Fruit fly (Drosophila melanogaster) whole organism, embryonic: ENCODE results near the gene CG13315.

Experiments
- ATbp ChIP-seq: fragments of 200-800 bp; sonication (Bioruptor generic); optimal IDR thresholded peaks from 2 replicates; lab custom pipeline; 2017; ENCODE audit warnings: missing biosample characterization, mild to moderate bottlenecking, missing genetic modification characterization, missing genetic modification reagents
- Aef1 ChIP-seq: fragments of 200-800 bp; sonication (Bioruptor generic); IDR thresholded peaks from 3 replicates; pipeline ENCODE4 v1.3.6; 2022; ENCODE audit warnings: missing biosample characterization, missing genetic modification characterization
- CG11695 ChIP-seq: fragments of 200-800 bp; sonication (Bioruptor generic); IDR thresholded peaks from 3 replicates; pipeline ENCODE4 v1.3.6; 2022; ENCODE audit warnings: missing biosample characterization, missing genetic modification characterization
- CG11696 ChIP-seq: fragments of 200-800 bp; sonication (Bioruptor generic); IDR thresholded peaks from 2 replicates; pipeline ENCODE4 v1.3.6; 2022; ENCODE audit warnings: missing biosample characterization, missing genetic modification characterization
- CG12236 ChIP-seq: fragments of 200-800 bp; sonication (Bioruptor generic); optimal IDR thresholded peaks from 2 replicates; lab custom pipeline; 2016; ENCODE audit warnings: missing biosample characterization, missing genetic modification characterization
- CG12659 ChIP-seq: fragments of 200-800 bp; sonication (Bioruptor generic); optimal IDR thresholded peaks from 3 replicates; lab custom pipeline; 2017; ENCODE audit warnings: mild to moderate bottlenecking, missing biosample characterization, missing genetic modification reagents, missing genetic modification characterization
- CG13296 ChIP-seq: fragments of 200-800 bp; sonication (Bioruptor generic); optimal IDR thresholded peaks from 3 replicates; lab custom pipeline; 2018; ENCODE audit warnings: missing biosample characterization, mild to moderate bottlenecking, missing genetic modification characterization
- CG13894 ChIP-seq: fragments of 200-800 bp; sonication (Bioruptor generic); optimal IDR thresholded peaks from 3 replicates; lab custom pipeline; 2018; ENCODE audit warnings: missing biosample characterization, mild to moderate bottlenecking, missing genetic modification characterization, moderate library complexity
- CG14050 ChIP-seq: fragments of 200-800 bp; sonication (Bioruptor generic); IDR thresholded peaks from 3 replicates; pipeline ENCODE4 v1.3.6; 2022; ENCODE audit warnings: missing biosample characterization, missing genetic modification characterization
- CG17829 ChIP-seq: fragments of 200-800 bp; optimal IDR thresholded peaks from 2 replicates; lab custom pipeline; 2019; ENCODE audit warnings: missing biosample characterization, mild to moderate bottlenecking, missing genetic modification characterization, moderate library complexity
- CG5180 ChIP-seq: fragments of 200-800 bp; sonication (Bioruptor generic); optimal IDR thresholded peaks from 3 replicates; lab custom pipeline; 2017; ENCODE audit warnings: missing biosample characterization, missing genetic modification characterization, mild to moderate bottlenecking, moderate library complexity, missing genetic modification reagents
- CG6791 ChIP-seq: fragments of 200-800 bp; sonication (Bioruptor generic); IDR thresholded peaks from 3 replicates; pipeline ENCODE4 v1.3.6; 2022; ENCODE audit warnings: missing biosample characterization, missing genetic modification characterization; ENCODE audit not compliant: partially characterized antibody
- CG8765 ChIP-seq: fragments of 200-800 bp; sonication (Bioruptor generic); IDR thresholded peaks from 2 replicates; pipeline ENCODE4 v1.3.6; 2022; ENCODE audit warnings: missing biosample characterization, missing genetic modification characterization
- CG8924 ChIP-seq: fragments of 200-800 bp; optimal IDR thresholded peaks from 3 replicates; lab custom pipeline; 2019; ENCODE audit warnings: missing biosample characterization, mild to moderate bottlenecking, missing genetic modification characterization, moderate library complexity
- CG9932 ChIP-seq: fragments of 200-800 bp; sonication (Bioruptor generic); IDR thresholded peaks from 2 replicates; pipeline ENCODE4 v1.3.6; 2022; ENCODE audit warnings: missing biosample characterization, missing genetic modification characterization
- CrebB ChIP-seq: fragments of 200-800 bp; sonication (Bioruptor generic); optimal IDR thresholded peaks from 3 replicates; lab custom pipeline; 2018; ENCODE audit warnings: missing biosample characterization, mild to moderate bottlenecking, missing genetic modification characterization
- Dek ChIP-seq: fragments of 200-800 bp; sonication (Bioruptor generic); optimal IDR thresholded peaks from 3 replicates; lab custom pipeline; 2019; ENCODE audit warnings: missing biosample characterization, mild to moderate bottlenecking, missing genetic modification characterization, moderate library complexity
- Drgx ChIP-seq: fragments of 200-800 bp; sonication (Bioruptor generic); IDR thresholded peaks from 2 replicates; pipeline ENCODE4 v1.3.6; 2022; ENCODE audit warnings: missing biosample characterization, missing genetic modification characterization
- Ets65A ChIP-seq: fragments of 200-800 bp; sonication (Bioruptor generic); peaks from one replicate; lab custom pipeline; 2016; ENCODE audit warnings: missing biosample characterization, missing genetic modification characterization
- GATAe ChIP-seq: fragments of 200-800 bp; sonication (Bioruptor generic); conservative IDR thresholded peaks from 2 replicates; pipeline ENCODE4 v1.3.6; 2022; ENCODE audit warnings: missing biosample characterization, missing genetic modification characterization
- HLH3B ChIP-seq: fragments of 200-800 bp; sonication (Bioruptor generic); IDR thresholded peaks from 2 replicates; pipeline ENCODE4 v1.3.6; 2022; ENCODE audit warnings: missing biosample characterization, missing genetic modification characterization
- HLH4C ChIP-seq: fragments of 200-800 bp; sonication (Bioruptor generic); IDR thresholded peaks from 3 replicates; pipeline ENCODE4 v1.3.6; 2022; ENCODE audit warnings: missing biosample characterization, missing genetic modification characterization; ENCODE audit not compliant: partially characterized antibody
- Max ChIP-seq: fragments of 200-800 bp; sonication (Bioruptor generic); optimal IDR thresholded peaks from 2 replicates; lab custom pipeline; 2016; ENCODE audit warnings: missing biosample characterization, mild to moderate bottlenecking, missing genetic modification characterization
- Meics ChIP-seq: fragments of 200-800 bp; sonication (Bioruptor generic); optimal IDR thresholded peaks from 2 replicates; lab custom pipeline; 2017; ENCODE audit warnings: missing biosample characterization, mild to moderate bottlenecking, missing genetic modification characterization
- Oli ChIP-seq: fragments of 200-800 bp; sonication (Bioruptor generic); optimal IDR thresholded peaks from 2 replicates; lab custom pipeline; 2018; ENCODE audit warnings: missing biosample characterization, mild to moderate bottlenecking, missing genetic modification characterization, moderate library complexity
- Ptx1 ChIP-seq: fragments of 200-800 bp; sonication (Bioruptor generic); IDR thresholded peaks from 2 replicates; pipeline ENCODE4 v1.3.6; 2022; ENCODE audit warnings: missing biosample characterization, missing genetic modification characterization
- Rfx ChIP-seq: fragments of 200-800 bp; sonication (Bioruptor generic); IDR thresholded peaks from 2 replicates; pipeline ENCODE4 v1.3.6; 2022; ENCODE audit warnings: missing biosample characterization, missing genetic modification characterization
- Vsx1 ChIP-seq: fragments of 200-800 bp; sonication (Bioruptor generic); optimal IDR thresholded peaks from 2 replicates; lab custom pipeline; 2017; ENCODE audit warnings: missing biosample characterization, mild to moderate bottlenecking, missing genetic modification characterization, missing genetic modification reagents
- abd-A ChIP-seq: fragments of 200-800 bp; sonication (Bioruptor generic); optimal IDR thresholded peaks from 3 replicates; lab custom pipeline; 2019; ENCODE audit warnings: missing biosample characterization, mild to moderate bottlenecking, missing genetic modification characterization, moderate library complexity
- bcd ChIP-seq: fragments of 200-800 bp; sonication (Bioruptor generic); optimal IDR thresholded peaks from 2 replicates; lab custom pipeline; 2017; ENCODE audit warnings: missing biosample characterization, mild to moderate bottlenecking, missing genetic modification characterization
- btn ChIP-seq: fragments of 200-800 bp; sonication (Bioruptor generic); optimal IDR thresholded peaks from 2 replicates; lab custom pipeline; 2016; ENCODE audit warnings: missing biosample characterization, missing genetic modification characterization
- dmrt99B ChIP-seq: fragments of 200-800 bp; sonication (Bioruptor generic); optimal IDR thresholded peaks from 2 replicates; lab custom pipeline; 2018; ENCODE audit warnings: missing biosample characterization, mild to moderate bottlenecking, missing genetic modification characterization, moderate library complexity
- dpn ChIP-seq, 2 experiments: fragments of 200-800 bp; sonication (Bioruptor generic); optimal IDR thresholded peaks; 3 replicates each; lab custom pipeline; 2016; ENCODE audit warnings: missing biosample characterization in 2 of 2, missing genetic modification characterization in 2 of 2
- fd96Cb ChIP-seq: fragments of 200-800 bp; sonication (Bioruptor generic); optimal IDR thresholded peaks from 2 replicates; lab custom pipeline; 2018; ENCODE audit warnings: missing biosample characterization, mild to moderate bottlenecking, missing genetic modification characterization, moderate library complexity
- ind ChIP-seq: fragments of 200-800 bp; sonication (Bioruptor generic); optimal IDR thresholded peaks from 3 replicates; lab custom pipeline; 2016; ENCODE audit warnings: missing biosample characterization, missing genetic modification characterization
- lmd ChIP-seq: fragments of 200-800 bp; sonication (Bioruptor generic); IDR thresholded peaks from 2 replicates; pipeline ENCODE4 v1.3.6; 2022; ENCODE audit warnings: missing biosample characterization, missing genetic modification characterization
- lola ChIP-seq, 3 experiments: fragments of >200 bp in 2 of 3; fragments of 200-800 bp in 1 of 3; sonication (Bioruptor generic) in 1 of 3; optimal IDR thresholded peaks; 2 replicates each; lab custom pipeline; 2017 to 2019; ENCODE audit warnings: missing biosample characterization in 3 of 3, missing genetic modification characterization in 3 of 3, mild to moderate bottlenecking in 1 of 3, moderate library complexity in 1 of 3
- scrt ChIP-seq: fragments of 200-800 bp; sonication (Bioruptor generic); optimal IDR thresholded peaks from 2 replicates; lab custom pipeline; 2018; ENCODE audit warnings: missing biosample characterization, mild to moderate bottlenecking, missing genetic modification characterization, moderate library complexity
- sens ChIP-seq: fragments of 200-800 bp; sonication (Bioruptor generic); peaks from one replicate; lab custom pipeline; 2016; ENCODE audit warnings: missing biosample characterization, missing genetic modification characterization
- shn ChIP-seq: fragments of 200-800 bp; sonication (Bioruptor generic); optimal IDR thresholded peaks from 3 replicates; lab custom pipeline; 2016; ENCODE audit warnings: missing biosample characterization, missing genetic modification characterization
- slbo ChIP-seq: fragments of 200-800 bp; sonication (Bioruptor generic); IDR thresholded peaks from 2 replicates; pipeline ENCODE4 v1.3.6; 2022; ENCODE audit warnings: missing biosample characterization, missing genetic modification characterization
- sr ChIP-seq: fragments of 200-800 bp; sonication (Bioruptor generic); IDR thresholded peaks from 3 replicates; pipeline ENCODE4 v1.3.6; 2022; ENCODE audit warnings: missing biosample characterization, missing genetic modification characterization
- tll ChIP-seq, 2 experiments: fragments of 200-800 bp in 1 of 2; fragments of >200 bp in 1 of 2; sonication (Bioruptor generic) in 1 of 2; optimal IDR thresholded peaks; 2 replicates each; lab custom pipeline; 2017 to 2019; ENCODE audit warnings: missing biosample characterization in 2 of 2, missing genetic modification characterization in 2 of 2, mild to moderate bottlenecking in 1 of 2, moderate library complexity in 1 of 2
- vvl ChIP-seq: fragments of 200-800 bp; sonication (Bioruptor generic); IDR thresholded peaks from 2 replicates; pipeline ENCODE4 v1.3.6; 2022; ENCODE audit warnings: missing biosample characterization, missing genetic modification characterization

CG13315 gene

DNA sequence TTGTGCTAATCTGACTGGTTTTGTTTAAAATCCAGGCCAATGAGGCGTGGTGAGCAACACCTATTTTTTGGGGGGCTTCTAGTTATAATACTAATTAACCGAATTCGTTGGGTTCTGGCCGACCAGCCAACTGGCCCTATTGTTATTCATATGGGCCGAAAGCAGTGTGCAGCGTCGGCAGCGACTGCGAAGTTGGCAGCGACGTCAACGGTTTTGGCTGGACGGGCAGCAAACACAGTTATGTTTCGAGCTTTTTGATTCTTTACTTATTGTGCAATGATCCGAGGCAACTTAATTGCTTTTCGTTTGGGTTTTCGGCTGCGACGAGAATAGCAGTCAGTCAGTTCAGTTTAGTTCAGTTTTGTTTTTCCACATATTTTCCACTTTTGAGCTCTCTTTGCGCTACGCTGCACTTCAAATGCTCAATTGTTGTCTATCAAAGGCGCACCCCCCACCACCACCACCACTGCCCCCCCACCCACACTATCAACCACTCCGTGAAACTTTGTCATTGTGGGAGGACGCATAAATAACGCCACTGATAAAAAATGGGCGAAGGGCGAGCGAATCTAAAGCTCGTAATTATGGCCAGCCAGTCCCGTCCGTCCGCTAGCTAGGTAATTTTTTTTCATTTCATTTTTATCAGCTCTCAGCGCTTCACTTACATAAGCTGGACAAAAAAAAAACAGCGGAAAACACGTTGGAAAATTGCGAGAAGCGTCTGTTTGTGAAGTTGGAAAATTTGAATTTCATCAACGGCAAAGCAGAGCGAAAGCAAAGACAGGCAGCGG lies 29.5 kb downstream of the CG13315 start (continued):
- no peak for TF ChIP-seq CG8765 (GFP tag; lab: Robert Waterston, UW)
- peak; percentile 5 for TF ChIP-seq Dek (tag; lab: Kevin White, UChicago)
- peak; percentile 40 for TF ChIP-seq lmd (GFP tag; lab: Robert Waterston, UW)
- no peak for TF ChIP-seq dpn (GFP tag; optimal IDR thresholded peaks at IDR 0.05; lab: Kevin White, UChicago)
- no peak for TF ChIP-seq scrt (GFP tag; lab: Kevin White, UChicago)

DNA sequence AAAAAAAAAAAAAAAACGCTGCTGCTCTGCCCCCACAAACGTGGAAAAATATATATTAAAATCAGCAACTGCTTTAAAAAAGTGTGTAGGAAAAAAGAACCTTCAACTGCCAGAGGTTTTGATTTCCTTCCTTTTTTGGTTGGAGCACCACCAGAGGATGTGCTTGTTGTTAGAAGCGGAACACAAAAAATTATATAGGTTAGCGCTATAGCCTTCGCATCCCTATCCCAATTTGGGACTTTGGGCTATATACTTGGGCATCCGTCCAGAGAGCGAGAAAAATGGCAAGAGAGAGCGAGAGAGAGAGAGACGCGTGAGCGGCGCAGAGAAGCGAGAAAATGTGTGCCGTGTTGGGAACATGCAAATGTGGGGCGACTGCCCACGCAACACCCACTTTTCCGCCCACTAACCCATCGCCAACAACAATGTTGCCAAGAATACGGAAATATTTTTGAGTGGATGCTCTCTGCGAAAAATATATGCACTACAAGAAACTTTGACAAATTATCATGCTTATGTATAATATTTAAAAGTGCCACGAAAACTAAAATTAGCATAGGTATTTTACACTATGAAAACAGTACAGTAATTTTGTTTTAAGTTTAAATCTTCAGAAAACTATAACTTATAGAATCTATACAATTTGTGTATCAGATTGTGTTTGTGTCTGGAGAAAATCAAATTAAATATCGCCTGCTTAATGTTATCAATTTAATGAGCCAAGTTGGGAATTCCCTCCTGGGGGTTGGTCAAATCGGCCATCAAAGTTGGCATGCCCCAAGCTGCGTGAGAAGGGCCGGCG lies 30.4 kb downstream of the CG13315 start:
- TF ChIP-seq fd96Cb (peak; percentile 21), sens (GFP tag; lab: Kevin White, UChicago) (peak; percentile 89), abd-A (tag; lab: Kevin White, UChicago) (peak; percentile 28), Max (peak; percentile 19), CG12236 (GFP tag; lab: Kevin White, UChicago) (no peak), CrebB (tag; lab: Kevin White, UChicago) (no peak), tll (GFP tag; optimal IDR thresholded peaks at IDR 0.05; lab: Kevin White, UChicago) (no peak), GATAe (GFP tag; lab: Robert Waterston, UW) (no peak), dmrt99B (peak; percentile 78), Drgx (GFP tag; lab: Robert Waterston, UW) (peak; percentile 39; the same call in 1 of the 2 replicates), CG12659 (GFP tag; lab: Kevin White, UChicago) (peak; percentile 59), CG11696 (0 out of 2 replicates have a peak, but pooled peaks have one; percentile 56), Ets65A (GFP tag; lab: Kevin White, UChicago) (no peak), CG14050 (GFP tag; lab: Robert Waterston, UW) (no peak), ind (GFP tag; lab: Kevin White, UChicago) (peak; percentile 19), CG17829 (peak; percentile 50), CG8924 (tag; lab: Kevin White, UChicago) (peak; percentile 49), shn (GFP tag; lab: Kevin White, UChicago) (peak; percentile 6), scrt (GFP tag; lab: Kevin White, UChicago) (peak; percentile 57), CG6791 (GFP tag; lab: Robert Waterston, UW) (no peak), vvl (peak; percentile 33; the same call in 1 of the 2 replicates), slbo (GFP tag; lab: Robert Waterston, UW) (peak; percentile 71), CG9932 (GFP tag; lab: Robert Waterston, UW) (peak; percentile 44), Ptx1 (GFP tag; lab: Robert Waterston, UW) (peak; percentile 72), CG5180 (GFP tag; lab: Kevin White, UChicago) (peak; percentile 8), ATbp (peak; percentile 30), sr (peak; percentile 99), Vsx1 (GFP tag; lab: Kevin White, UChicago) (no peak), CG8765 (GFP tag; lab: Robert Waterston, UW) (no peak), Rfx (GFP tag; lab: Robert Waterston, UW) (peak; percentile 66), Meics (GFP tag; lab: Kevin White, UChicago) (peak; percentile 74), Aef1 (GFP tag; lab: Robert Waterston, UW) (0 out of 3 replicates have a peak, but pooled peaks have one; percentile 22), lola (GFP tag; optimal IDR thresholded peaks at IDR 0.05; lab: Kevin White, UChicago) (no peak), btn (GFP tag; lab: Kevin White, UChicago) (no peak), CG11695 (peak; percentile 58; the same call in 1 of the 3 replicates), CG13894 (tag; lab: Kevin White, UChicago) (peak; percentile 96), CG13296 (GFP tag; lab: Kevin White, UChicago) (peak; percentile 70), HLH3B (0 out of 2 replicates have a peak, but pooled peaks have one; percentile 42), Oli (tag; lab: Kevin White, UChicago) (peak; percentile 57), HLH4C (no peak), bcd (GFP tag; lab: Kevin White, UChicago) (peak; percentile 63)
